Worm (Caenorhabditis elegans) whole organism, L4 larva: Measurements from ENCODE around the gene rsp-3.

Experiments used
- F49E8.2 ChIP-seq: sonication (generic microtip); optimal IDR thresholded peaks from 2 replicates; lab custom pipeline; 2016; ENCODE audit warnings: missing compliant biosample characterization, mild to moderate bottlenecking, missing genetic modification characterization, borderline replicate concordance
- ces-1 ChIP-seq: fragments of 150-350 bp; sonication (generic microtip); optimal IDR thresholded peaks from 4 replicates; lab custom pipeline; 2014; ENCODE audit warnings: missing biosample characterization, missing genetic modification reagents, missing genetic modification characterization
- mep-1 ChIP-seq: fragments of 150-350 bp; sonication (generic microtip); optimal IDR thresholded peaks from 3 replicates; lab custom pipeline; 2014; ENCODE audit warnings: missing biosample characterization, missing genetic modification characterization
- tag-97 ChIP-seq: fragments of 200-800 bp; sonication (Bioruptor generic); IDR thresholded peaks from 2 replicates; pipeline ENCODE4 v1.3.6; 2022; ENCODE audit warnings: missing genetic modification characterization, missing compliant biosample characterization

DNA sequence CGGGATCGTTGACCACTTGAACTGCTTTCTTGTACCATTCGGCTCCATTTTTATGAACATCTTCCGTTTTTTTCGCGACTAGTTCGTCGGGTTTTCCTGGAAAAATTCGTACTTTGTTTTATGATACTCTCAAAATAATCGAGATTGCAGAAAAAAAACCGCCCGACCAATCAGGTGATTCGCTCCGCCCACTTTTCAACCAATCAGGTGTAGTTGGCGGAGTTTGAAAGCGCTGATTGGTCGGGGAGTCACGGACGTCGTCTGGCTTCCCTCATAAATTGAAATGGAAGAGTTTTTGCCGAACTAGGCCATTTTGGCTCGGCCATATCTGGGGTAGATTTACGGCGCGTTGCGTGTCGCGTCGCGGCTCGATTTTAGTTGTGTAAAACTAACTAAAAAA is 35.1 kb downstream of the rsp-3 start:
- TF ChIP-seq mep-1 (tag; lab: Kevin White, UChicago), result no peak
- no peak for TF ChIP-seq ces-1 (GFP tag; lab: Kevin White, UChicago)
- no peak for TF ChIP-seq tag-97 (GFP tag; lab: Robert Waterston, UW)
- TF ChIP-seq F49E8.2 (tag; lab: Kevin White, UChicago), result no peak
